Worm (Caenorhabditis elegans): ENCODE results near the gene Y45F10B.12.
"Not testable (repeated sequence)": the region's sequence is repeated elsewhere in the genome, so short reads cannot be mapped to it uniquely, and the experiment has no call there.

Gene Y45F10B.12

DNA sequence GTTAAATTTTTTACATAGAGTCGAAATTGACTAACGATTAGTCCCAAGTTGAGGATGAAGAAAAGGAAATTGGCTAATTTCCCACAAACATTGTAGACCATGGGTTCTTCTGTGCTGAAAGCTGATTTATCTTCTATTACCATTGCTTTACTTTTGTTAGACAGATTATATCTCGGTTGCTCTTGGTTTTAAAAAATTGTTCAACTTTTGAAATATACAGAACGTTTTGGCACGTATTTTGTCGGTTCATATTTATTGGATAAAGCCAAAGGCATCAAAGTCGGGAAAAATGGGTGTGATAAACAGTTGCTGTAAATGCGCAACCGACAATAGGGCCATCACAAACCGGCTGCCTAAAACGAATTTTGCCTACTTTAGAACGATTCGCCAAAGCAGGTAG is 4.4 kb downstream of the Y45F10B.12 start, which contains the start of gene tsp-5:
Gene tsp-5, minus strand, starts transcription at position 101 of the 400 bp plus-strand sequence.
- TF ChIP-seq snpc-1.1 (tag; optimal IDR thresholded peaks at IDR 0.05; ENCODE audit: insufficient read depth) (no peak), pha-4 (tag; optimal IDR thresholded peaks at IDR 0.05) (no peak), attf-3 (GFP tag; conservative IDR thresholded peaks at IDR 0.05) (no peak), dpl-1 (GFP tag; optimal IDR thresholded peaks at IDR 0.05) (no peak), athp-1 (tag; optimal IDR thresholded peaks at IDR 0.05) (no peak), nfya-1 (tag; optimal IDR thresholded peaks at IDR 0.05; ENCODE audit: borderline replicate concordance, insufficient read depth) (no peak), T26A5.8 (tag; optimal IDR thresholded peaks at IDR 0.05) (no peak), lag-1 (GFP tag; IDR thresholded peaks at IDR 0.05) (no peak), F37B4.10 (GFP tag; IDR thresholded peaks at IDR 0.05) (no peak), repo-1 (tag; optimal IDR thresholded peaks at IDR 0.05) (no peak), hmg-20 (GFP tag; IDR thresholded peaks at IDR 0.05) (no peak), sdz-38 (tag; optimal IDR thresholded peaks at IDR 0.05) (no peak), ceh-40 (GFP tag; IDR thresholded peaks at IDR 0.05) (no peak)

DNA sequence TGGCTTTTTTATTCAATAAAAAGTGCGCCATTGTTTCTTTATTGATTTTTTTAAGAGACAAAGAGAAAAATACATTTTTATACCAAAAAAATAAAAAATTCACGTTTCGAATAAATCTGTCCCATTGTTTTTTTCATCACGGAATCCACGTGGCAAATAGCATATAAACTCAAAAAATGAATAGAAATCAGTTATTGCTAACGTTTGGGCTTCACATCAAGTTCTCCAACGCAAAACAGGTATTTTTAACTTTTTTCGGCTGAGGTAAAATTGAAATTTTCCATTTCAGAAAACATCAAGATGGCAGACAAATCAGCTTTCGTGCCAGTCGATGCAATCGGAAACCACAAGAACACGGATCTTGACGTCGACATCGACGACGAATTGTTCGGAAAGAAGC is 6.1 kb downstream of the Y45F10B.12 start, which contains the start of gene Y45F10B.3:
Gene Y45F10B.3, plus strand, starts transcription at position 301 of the 400 bp plus-strand sequence.
- TF ChIP-seq madf-10 (tag; optimal IDR thresholded peaks at IDR 0.05) = no peak
- TF ChIP-seq lag-1 (GFP tag; IDR thresholded peaks at IDR 0.05) = no peak
- TF ChIP-seq F37B4.10 (GFP tag; IDR thresholded peaks at IDR 0.05) = no peak
- no peak for TF ChIP-seq snpc-3.4 (tag; optimal IDR thresholded peaks at IDR 0.05)
- TF ChIP-seq lir-1 (GFP tag; conservative IDR thresholded peaks at IDR 0.05) = no peak
- TF ChIP-seq tbp1 (GFP tag; optimal IDR thresholded peaks at IDR 0.05) = no peak
- TF ChIP-seq dpff-1 (tag; optimal IDR thresholded peaks at IDR 0.05) = no peak

DNA sequence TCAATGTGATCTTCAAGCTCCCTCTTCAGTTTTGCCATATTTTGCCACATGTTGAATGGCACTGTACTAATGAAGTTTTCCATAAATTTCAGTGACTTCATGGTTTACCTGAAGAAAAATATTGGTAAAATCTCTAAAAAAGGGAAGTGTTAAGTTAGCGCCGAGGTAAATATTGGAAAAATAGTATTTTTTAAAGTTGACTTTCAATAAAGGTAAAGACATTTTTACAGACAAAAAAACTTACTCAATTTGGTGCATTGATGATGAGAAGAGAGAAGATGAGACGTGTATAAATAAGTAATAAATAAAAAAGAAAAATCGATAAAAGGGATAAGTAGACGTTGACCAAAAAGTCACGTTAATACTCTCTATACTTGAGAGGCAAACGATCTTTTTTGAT is 10.5 kb downstream of the Y45F10B.12 start, which contains the start of gene Y45F10B.9:
Gene Y45F10B.9, minus strand, starts transcription at position 101 of the 400 bp plus-strand sequence.
- not testable (repeated sequence) for TF ChIP-seq B0019.2 (GFP tag; conservative IDR thresholded peaks at IDR 0.05); attf-6 (GFP tag; IDR thresholded peaks at IDR 0.05); tlf-1 (GFP tag; optimal IDR thresholded peaks at IDR 0.05)

DNA sequence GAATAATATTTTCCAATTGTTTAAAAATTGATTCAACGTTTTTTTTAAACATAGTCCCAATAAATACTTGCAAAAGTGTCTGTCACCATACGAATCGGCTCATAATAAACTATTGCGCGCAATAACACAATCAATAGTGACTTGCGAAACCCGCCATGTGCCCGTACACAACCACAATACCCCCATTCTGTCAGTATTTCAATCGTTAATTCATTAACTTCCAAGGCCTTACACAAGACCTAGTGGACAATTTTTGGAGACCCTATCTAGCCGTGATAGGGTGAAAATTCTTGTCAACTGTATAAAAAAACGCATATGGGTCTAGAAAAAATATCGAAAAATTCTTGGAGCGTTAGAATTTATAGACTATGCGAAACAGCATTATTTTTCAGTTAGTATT is 13.4 kb downstream of the Y45F10B.12 start:
- TF ChIP-seq pbrm-1 (GFP tag; IDR thresholded peaks at IDR 0.05) (peak; percentile 80), Y79H2A.3 (GFP tag; conservative IDR thresholded peaks at IDR 0.05) (no peak), tbx-9 (tag; optimal IDR thresholded peaks at IDR 0.05; ENCODE audit: borderline replicate concordance) (no peak), attf-6 (GFP tag; IDR thresholded peaks at IDR 0.05) (peak; percentile 98), snpc-1.3 (tag; optimal IDR thresholded peaks at IDR 0.05; ENCODE audit: insufficient read depth) (peak; percentile 76), ceh-100 (GFP tag; IDR thresholded peaks at IDR 0.05) (no peak), F49E8.2 (tag; optimal IDR thresholded peaks at IDR 0.05; ENCODE audit: insufficient read depth) (peak; percentile 52), lsl-1 (GFP tag; optimal IDR thresholded peaks at IDR 0.05) (peak; percentile 43), snpc-1.1 (tag; optimal IDR thresholded peaks at IDR 0.05; ENCODE audit: insufficient read depth) (peak; percentile 94), snpc-4 (GFP tag; optimal IDR thresholded peaks at IDR 0.05) (peak; percentile 94), snpc-4 (tag; optimal IDR thresholded peaks at IDR 0.05) (peak; percentile 95 to 98 (median 96)), hmg-1.2 (GFP tag; IDR thresholded peaks at IDR 0.05) (peak; percentile 84), dox-1 (GFP tag; IDR thresholded peaks at IDR 0.05) (peak; percentile 34; the same call in 1 of the 2 replicates), Y95B8A.8 (GFP tag; IDR thresholded peaks at IDR 0.05) (no peak), snpc-3.4 (tag; optimal IDR thresholded peaks at IDR 0.05) (peak; percentile 90), tbp1 (GFP tag; optimal IDR thresholded peaks at IDR 0.05) (peak; percentile 75), hsf-1 (GFP tag; IDR thresholded peaks at IDR 0.05) (0 out of 2 replicates have a peak, but pooled peaks have one; percentile 41), madf-6 (GFP tag; IDR thresholded peaks at IDR 0.05) (peak; percentile 74), hlh-12 (tag; optimal IDR thresholded peaks at IDR 0.05) (no peak), xnd-1 (tag; optimal IDR thresholded peaks at IDR 0.05) (peak; percentile 25), D2030.7 (GFP tag; IDR thresholded peaks at IDR 0.05) (peak; percentile 66), him-1 (tag; optimal IDR thresholded peaks at IDR 0.05) (peak; percentile 57), rcor-1 (GFP tag; IDR thresholded peaks at IDR 0.05) (peak; percentile 14; the same call in 1 of the 2 replicates)

Data from whole organism, young adult.